Fruit fly (Drosophila melanogaster) whole organism, adult: Measurements from ENCODE around the gene Spn77Ba.

ENCODE experiments used
- CG11617 ChIP-seq: fragments of 200-800 bp; sonication (Bioruptor generic); optimal IDR thresholded peaks from 2 replicates; lab custom pipeline; 2017; ENCODE audit warnings: mild to moderate bottlenecking, missing biosample characterization, missing genetic modification reagents, missing genetic modification characterization
- ovo ChIP-seq: fragments of 200-800 bp; sonication (Bioruptor generic); optimal IDR thresholded peaks from 2 replicates; lab custom pipeline; 2016; ENCODE audit warnings: missing biosample characterization, missing genetic modification characterization

DNA sequence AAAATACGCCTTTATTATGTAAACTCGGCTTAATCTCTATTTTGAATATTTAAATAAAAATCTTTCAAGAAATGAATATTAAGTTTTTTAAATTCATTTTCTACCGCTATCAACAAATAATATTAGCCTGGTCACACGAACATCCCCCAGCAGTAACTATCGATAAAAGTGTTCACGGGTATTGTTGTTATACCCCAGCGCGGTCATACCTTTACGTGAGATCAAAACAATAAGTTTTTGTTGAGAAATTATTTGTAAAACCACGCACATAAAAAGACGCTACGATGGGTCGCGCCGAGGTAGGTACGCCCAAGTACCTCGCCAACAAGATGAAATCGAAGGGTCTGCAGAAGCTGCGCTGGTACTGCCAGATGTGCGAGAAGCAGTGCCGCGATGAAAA lies 39.6 kb downstream of the Spn77Ba start, which contains the start of gene kin17:
- TF ChIP-seq ovo (GFP tag; lab: Kevin White, UChicago) (no peak), CG11617 (GFP tag; lab: Kevin White, UChicago) (no peak)
